Worm (Caenorhabditis elegans) whole organism, L3 larva: ENCODE data around the gene arl-8.

Source experiments
- daf-12 ChIP-seq: fragments of 150-350 bp; optimal IDR thresholded peaks from 2 replicates; lab custom pipeline; 2014; ENCODE audit warnings: missing biosample characterization, missing genetic modification reagents, missing genetic modification characterization
- fos-1 ChIP-seq: fragments of 150-350 bp; optimal IDR thresholded peaks from 2 replicates; lab custom pipeline; 2014; ENCODE audit warnings: missing biosample characterization, missing genetic modification characterization
- nhr-11 ChIP-seq: fragments of 150-350 bp; optimal IDR thresholded peaks from 2 replicates; lab custom pipeline; 2014; ENCODE audit warnings: missing biosample characterization, missing genetic modification characterization
- nhr-25 ChIP-seq: sonication (generic microtip); optimal IDR thresholded peaks from 2 replicates; lab custom pipeline; 2017; ENCODE audit warnings: missing biosample characterization, missing genetic modification characterization

- TF ChIP-seq fos-1 (no peak), daf-12 (tag; lab: Kevin White, UChicago) (no peak), nhr-25 (tag; lab: Kevin White, UChicago) (no peak), nhr-11 (no peak)
Observed at ce11 chrIV:14769218-14769835, 28.6 kb upstream of the arl-8 start, which contains the start of gene Y57G11C.43.
